Worm (Caenorhabditis elegans): Measurements from ENCODE around the gene smf-1.

smf-1 gene

ce11 chrX:6743853-6744346, 21.0 kb upstream of the smf-1 start (continued):
- TF ChIP-seq dpl-1 (GFP tag; optimal IDR thresholded peaks at IDR 0.05) = peak; percentile 56
- peak; percentile 98 for TF ChIP-seq mxl-3 (GFP tag; optimal IDR thresholded peaks at IDR 0.05)
- peak; percentile 97 for TF ChIP-seq dmd-6 (GFP tag; IDR thresholded peaks at IDR 0.05)
- TF ChIP-seq ces-1 (GFP tag; optimal IDR thresholded peaks at IDR 0.05) = no peak
- no peak for TF ChIP-seq ztf-11 (tag; optimal IDR thresholded peaks at IDR 0.05)
- TF ChIP-seq nhr-10 (tag; optimal IDR thresholded peaks at IDR 0.05) = peak; percentile 83
- no peak for TF ChIP-seq lin-39 (tag; optimal IDR thresholded peaks at IDR 0.05)
- TF ChIP-seq hmg-1.1 (GFP tag; IDR thresholded peaks at IDR 0.05) = peak; percentile 45
- peak; percentile 40 for TF ChIP-seq sdz-12 (GFP tag; optimal IDR thresholded peaks at IDR 0.05)
- no peak for TF ChIP-seq D1046.2 (GFP tag; IDR thresholded peaks at IDR 0.05)
- TF ChIP-seq zip-2 (tag; optimal IDR thresholded peaks at IDR 0.05) = peak; percentile 80
- peak; percentile 97 for TF ChIP-seq T26A8.4 (GFP tag; IDR thresholded peaks at IDR 0.05)
- TF ChIP-seq lin-29 (GFP tag; IDR thresholded peaks at IDR 0.05) = peak; percentile 81

- TF ChIP-seq jun-1 (tag; optimal IDR thresholded peaks at IDR 0.05) (no peak), duxl-1 (tag; optimal IDR thresholded peaks at IDR 0.05; ENCODE audit: poor library complexity) (no peak), nhr-48 (tag; optimal IDR thresholded peaks at IDR 0.05) (no peak), D1046.2 (GFP tag; IDR thresholded peaks at IDR 0.05) (no peak), ceh-20 (GFP tag; IDR thresholded peaks at IDR 0.05) (0 out of 2 replicates have a peak, but pooled peaks have one; percentile 7), dmd-8 (GFP tag; IDR thresholded peaks at IDR 0.05) (no peak), lin-1 (GFP tag; IDR thresholded peaks at IDR 0.05) (no peak), nhr-28 (tag; optimal IDR thresholded peaks at IDR 0.05) (no peak)
Observed at ce11 chrX:6743344-6743743, 20.5 kb upstream of the smf-1 start.

- TF ChIP-seq rbr-2 (tag; optimal IDR thresholded peaks at IDR 0.05) (no peak), mdl-1 (tag; optimal IDR thresholded peaks at IDR 0.05) (peak in 1 of 2 experiments; percentile 100), F44E2.7 (GFP tag; IDR thresholded peaks at IDR 0.05) (no peak), ztf-7 (tag; optimal IDR thresholded peaks at IDR 0.05) (no peak), ceh-28 (tag; optimal IDR thresholded peaks at IDR 0.05) (no peak), Y48G9A.11 (GFP tag; IDR thresholded peaks at IDR 0.05) (no peak), aha-1 (tag) (peak; percentile 17), dpl-1 (GFP tag; optimal IDR thresholded peaks at IDR 0.05) (peak; percentile 23), F49E8.2 (tag; optimal IDR thresholded peaks at IDR 0.05; ENCODE audit: borderline replicate concordance) (no peak), tag-97 (GFP tag; IDR thresholded peaks at IDR 0.05) (no peak), lin-39 (tag; optimal IDR thresholded peaks at IDR 0.05) (no peak), daf-19 (GFP tag; conservative IDR thresholded peaks at IDR 0.05) (no peak), zip-2 (tag; optimal IDR thresholded peaks at IDR 0.05) (no peak), F37D6.2 (tag; optimal IDR thresholded peaks at IDR 0.05) (no peak), spr-3 (GFP tag; optimal IDR thresholded peaks at IDR 0.05) (no peak), vab-7 (GFP tag; IDR thresholded peaks at IDR 0.05) (no peak), nhr-111 (GFP tag; optimal IDR thresholded peaks at IDR 0.05) (no peak), nhr-28 (tag; optimal IDR thresholded peaks at IDR 0.05) (peak; percentile 80), ama-1 (optimal IDR thresholded peaks at IDR 0.05) (no peak), hlh-30 (tag; optimal IDR thresholded peaks at IDR 0.05; ENCODE audit: insufficient read depth) (peak; percentile 86), madf-9 (GFP tag; conservative IDR thresholded peaks at IDR 0.05) (no peak), nhr-11 (tag; optimal IDR thresholded peaks at IDR 0.05) (peak; percentile 72), fkh-10 (GFP tag; optimal IDR thresholded peaks at IDR 0.05) (no peak), egl-27 (tag; optimal IDR thresholded peaks at IDR 0.05) (no peak), D1046.2 (GFP tag; IDR thresholded peaks at IDR 0.05) (no peak), ceh-32 (tag; optimal IDR thresholded peaks at IDR 0.05; ENCODE audit: poor library complexity) (no peak), lim-7 (GFP tag; IDR thresholded peaks at IDR 0.05) (no peak), skn-1 (tag; optimal IDR thresholded peaks at IDR 0.05) (no peak), nhr-25 (tag; optimal IDR thresholded peaks at IDR 0.05; ENCODE audit: borderline replicate concordance, insufficient read depth) (no peak), zag-1 (tag; optimal IDR thresholded peaks at IDR 0.05) (no peak), aly-2 (tag; optimal IDR thresholded peaks at IDR 0.05) (no peak), arid-1 (GFP tag; conservative IDR thresholded peaks at IDR 0.05) (no peak), php-3 (GFP tag; IDR thresholded peaks at IDR 0.05) (peak; percentile 27; the same call in 1 of the 2 replicates), ctbp-1 (GFP tag; IDR thresholded peaks at IDR 0.05) (no peak)
Observed at ce11 chrX:6742891-6743290, 20.0 kb upstream of the smf-1 start.

Measured in whole organism, L4 larva.